Worm (Caenorhabditis elegans) whole organism, mixed stage, embryonic: ENCODE data around the gene trpp-9.

Experiments used
- M03D4.4 ChIP-seq: sonication (generic microtip); optimal IDR thresholded peaks from 2 replicates; lab custom pipeline; 2017; ENCODE audit warnings: mild to moderate bottlenecking, missing genetic modification characterization, missing compliant biosample characterization
- blmp-1 ChIP-seq: fragments of 150-350 bp; optimal IDR thresholded peaks from 2 replicates; lab custom pipeline; 2014; ENCODE audit warnings: missing biosample characterization, missing genetic modification characterization
- ceh-39 ChIP-seq: fragments of 150-350 bp; optimal IDR thresholded peaks from 2 replicates; lab custom pipeline; 2014; ENCODE audit warnings: missing biosample characterization, missing genetic modification characterization
- ces-1 ChIP-seq: fragments of 150-350 bp; optimal IDR thresholded peaks from 2 replicates; lab custom pipeline; 2014; ENCODE audit warnings: missing biosample characterization, missing genetic modification reagents, missing genetic modification characterization
- elt-3 ChIP-seq: fragments of 150-350 bp; optimal IDR thresholded peaks from 2 replicates; lab custom pipeline; 2014; ENCODE audit warnings: missing biosample characterization, missing genetic modification characterization
- lin-13 ChIP-seq: fragments of 150-350 bp; optimal IDR thresholded peaks from 2 replicates; lab custom pipeline; 2014; ENCODE audit warnings: missing biosample characterization, missing genetic modification characterization
- mab-5 ChIP-seq: fragments of 150-350 bp; optimal IDR thresholded peaks from 2 replicates; lab custom pipeline; 2014; ENCODE audit warnings: missing biosample characterization, missing genetic modification characterization
- nhr-12 ChIP-seq: fragments of 150-350 bp; optimal IDR thresholded peaks from 2 replicates; lab custom pipeline; 2014; ENCODE audit warnings: missing biosample characterization, missing genetic modification characterization
- nhr-2 ChIP-seq: fragments of 150-350 bp; optimal IDR thresholded peaks from 2 replicates; lab custom pipeline; 2014; ENCODE audit warnings: missing biosample characterization, missing genetic modification characterization
- nhr-237 ChIP-seq: fragments of 150-350 bp; optimal IDR thresholded peaks from 2 replicates; lab custom pipeline; 2014; ENCODE audit warnings: missing biosample characterization, missing genetic modification characterization
- snpc-4 ChIP-seq: fragments of 150-350 bp; optimal IDR thresholded peaks from 2 replicates; lab custom pipeline; 2014; ENCODE audit warnings: missing biosample characterization, missing genetic modification characterization
- sptf-1 ChIP-seq: sonication (generic microtip); optimal IDR thresholded peaks from 2 replicates; lab custom pipeline; 2017; ENCODE audit warnings: mild to moderate bottlenecking, missing genetic modification characterization, moderate library complexity, missing compliant biosample characterization
- ztf-11 ChIP-seq: fragments of 150-350 bp; optimal IDR thresholded peaks from 2 replicates; lab custom pipeline; 2014; ENCODE audit warnings: missing biosample characterization, missing genetic modification characterization

DNA sequence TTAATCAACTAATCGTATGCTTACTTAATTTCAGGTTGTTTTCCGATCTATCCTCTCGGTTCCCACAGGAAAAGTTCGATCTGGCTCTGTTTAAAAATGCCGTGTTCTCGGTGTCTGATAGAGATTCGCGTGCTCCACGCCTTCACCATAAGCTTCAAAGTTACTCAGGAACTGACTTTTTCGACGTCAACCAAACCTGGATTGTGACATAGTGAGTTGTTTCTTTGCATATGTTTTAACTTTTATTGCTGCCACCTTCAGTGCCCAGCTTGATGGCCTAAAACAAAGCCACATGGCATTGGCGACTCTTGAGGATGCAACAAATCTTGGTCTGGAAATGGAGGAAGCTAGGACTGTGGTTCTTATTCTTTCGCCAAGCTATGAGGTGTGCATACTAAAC is 22.2 kb downstream of the trpp-9 start:
- no peak for TF ChIP-seq sptf-1
- no peak for TF ChIP-seq lin-13 (tag; lab: Kevin White, UChicago)
- TF ChIP-seq ztf-11 (tag; lab: Kevin White, UChicago) = no peak
- TF ChIP-seq nhr-237 (tag; lab: Kevin White, UChicago) = no peak
- no peak for TF ChIP-seq ces-1 (GFP tag; lab: Kevin White, UChicago)
- TF ChIP-seq nhr-12 = no peak
- no peak for TF ChIP-seq ceh-39 (tag; lab: Kevin White, UChicago)
- no peak for TF ChIP-seq M03D4.4 (tag; lab: Kevin White, UChicago)
- no peak for TF ChIP-seq nhr-2 (tag; lab: Kevin White, UChicago)
- TF ChIP-seq blmp-1 (tag; lab: Kevin White, UChicago) = no peak
- no peak for TF ChIP-seq elt-3 (tag; lab: Kevin White, UChicago)
- no peak for TF ChIP-seq snpc-4 (tag; lab: Kevin White, UChicago)
- no peak for TF ChIP-seq mab-5 (tag; lab: Kevin White, UChicago)
